Worm (Caenorhabditis elegans): ENCODE measurements around the gene C17H11.5.

ce11 chrX:8205919-8206318 lies 21.0 kb upstream of the C17H11.5 start:
- TF ChIP-seq ama-1 (optimal IDR thresholded peaks at IDR 0.05) (no peak), flt-1 (GFP tag; IDR thresholded peaks at IDR 0.05) (no peak), ceh-36 (tag; optimal IDR thresholded peaks at IDR 0.05) (no peak)
